Fruit fly (Drosophila melanogaster) whole organism, embryonic: ENCODE data around the gene sxe2.
A peak's percentile ranks its signal among the peaks of the same experiment; 100 is the strongest.

Experiments used
- Awh ChIP-seq: fragments of 200-800 bp; sonication (Bioruptor generic); IDR thresholded peaks from 2 replicates; pipeline ENCODE4, ENCODE4 v1.3.6; 2022; ENCODE audit warnings: missing biosample characterization, missing genetic modification characterization
- CG11723 ChIP-seq: fragments of 200-800 bp; sonication (Bioruptor generic); optimal IDR thresholded peaks from 2 replicates; lab custom pipeline; 2017; ENCODE audit warnings: missing biosample characterization, mild to moderate bottlenecking, missing genetic modification characterization
- CG12219 ChIP-seq: fragments of 200-800 bp; sonication (Bioruptor generic); optimal IDR thresholded peaks from 3 replicates; lab custom pipeline; 2018; ENCODE audit warnings: missing biosample characterization, mild to moderate bottlenecking, missing genetic modification characterization
- CG12744 ChIP-seq: fragments of 200-800 bp; sonication (Bioruptor generic); optimal IDR thresholded peaks from 2 replicates; lab custom pipeline; 2016; ENCODE audit warnings: missing biosample characterization, missing genetic modification characterization
- CG12769 ChIP-seq: fragments of 200-800 bp; sonication (Bioruptor generic); optimal IDR thresholded peaks from 2 replicates; lab custom pipeline; 2019; ENCODE audit warnings: missing biosample characterization, mild to moderate bottlenecking, missing genetic modification characterization, moderate library complexity
- CG13123 ChIP-seq: fragments of 200-800 bp; sonication (Bioruptor generic); optimal IDR thresholded peaks from 2 replicates; lab custom pipeline; 2016; ENCODE audit warnings: missing biosample characterization, missing genetic modification characterization
- CG15011 ChIP-seq: fragments of 200-800 bp; sonication (Bioruptor generic); optimal IDR thresholded peaks from 3 replicates; lab custom pipeline; 2018; ENCODE audit warnings: missing biosample characterization, mild to moderate bottlenecking, missing genetic modification characterization
- CG1529 ChIP-seq: fragments of 200-800 bp; sonication (Bioruptor generic); optimal IDR thresholded peaks from 3 replicates; lab custom pipeline; 2018; ENCODE audit warnings: missing biosample characterization, missing genetic modification characterization
- CG1603 ChIP-seq: fragments of 200-800 bp; sonication (Bioruptor generic); optimal IDR thresholded peaks from 2 replicates; lab custom pipeline; 2019; ENCODE audit warnings: missing biosample characterization, mild to moderate bottlenecking, missing genetic modification characterization, moderate library complexity
- CG17328 ChIP-seq: fragments of 200-800 bp; sonication (Bioruptor generic); IDR thresholded peaks from 2 replicates; pipeline ENCODE4 v1.3.6; 2022; ENCODE audit warnings: missing biosample characterization, missing genetic modification characterization
- CG18599 ChIP-seq: fragments of 200-800 bp; sonication (Bioruptor generic); optimal IDR thresholded peaks from 3 replicates; lab custom pipeline; 2017; ENCODE audit warnings: missing biosample characterization, missing genetic modification characterization, mild to moderate bottlenecking, moderate library complexity, missing genetic modification reagents
- CG32767 ChIP-seq: fragments of 200-800 bp; sonication (Bioruptor generic); IDR thresholded peaks from 2 replicates; pipeline ENCODE4 v1.3.6; 2022; ENCODE audit warnings: missing biosample characterization, missing genetic modification characterization
- CG4328 ChIP-seq: fragments of 200-800 bp; sonication (Bioruptor generic); optimal IDR thresholded peaks from 3 replicates; lab custom pipeline; 2017; ENCODE audit warnings: missing biosample characterization, missing genetic modification reagents, missing genetic modification characterization
- CG4360 ChIP-seq: fragments of 200-800 bp; sonication (Bioruptor generic); IDR thresholded peaks from 2 replicates; pipeline ENCODE4 v1.3.6; 2022; ENCODE audit warnings: missing biosample characterization, missing genetic modification characterization
- CG6765 ChIP-seq: fragments of 200-800 bp; sonication (Bioruptor generic); optimal IDR thresholded peaks from 3 replicates; lab custom pipeline; 2017; ENCODE audit warnings: missing biosample characterization, mild to moderate bottlenecking, missing genetic modification characterization
- CG6813 ChIP-seq: fragments of 200-800 bp; sonication (Bioruptor generic); optimal IDR thresholded peaks from 2 replicates; lab custom pipeline; 2017; ENCODE audit warnings: missing biosample characterization, missing genetic modification characterization, mild to moderate bottlenecking, moderate library complexity, missing genetic modification reagents
- CG7556 ChIP-seq: fragments of 200-800 bp; sonication (Bioruptor generic); optimal IDR thresholded peaks from 2 replicates; lab custom pipeline; 2017; ENCODE audit warnings: missing biosample characterization, mild to moderate bottlenecking, missing genetic modification characterization
- CG7963 ChIP-seq: fragments of 200-800 bp; sonication (Bioruptor generic); IDR thresholded peaks from 3 replicates; pipeline ENCODE4 v1.3.6; 2022; ENCODE audit warnings: missing biosample characterization, missing genetic modification characterization; ENCODE audit not compliant: partially characterized antibody
- CG8478 ChIP-seq: fragments of >200 bp; optimal IDR thresholded peaks from 2 replicates; lab custom pipeline; 2018
- Doc3 ChIP-seq: fragments of 200-800 bp; sonication (Bioruptor generic); IDR thresholded peaks from 3 replicates; pipeline ENCODE4 v1.3.6; 2022; ENCODE audit warnings: missing biosample characterization, missing genetic modification characterization; ENCODE audit not compliant: partially characterized antibody
- E2f1 ChIP-seq: fragments of 200-800 bp; sonication (Bioruptor generic); IDR thresholded peaks from 2 replicates; pipeline ENCODE4 v1.3.6; 2022; ENCODE audit warnings: missing biosample characterization, missing genetic modification characterization
- Fer3 ChIP-seq: fragments of 200-800 bp; sonication (Bioruptor generic); optimal IDR thresholded peaks from 2 replicates; lab custom pipeline; 2018; ENCODE audit warnings: missing biosample characterization, mild to moderate bottlenecking, missing genetic modification characterization, moderate library complexity
- GATAe ChIP-seq: fragments of 200-800 bp; sonication (Bioruptor generic); conservative IDR thresholded peaks from 2 replicates; pipeline ENCODE4 v1.3.6; 2022; ENCODE audit warnings: missing biosample characterization, missing genetic modification characterization
- H15 ChIP-seq: fragments of 200-800 bp; sonication (Bioruptor generic); IDR thresholded peaks from 3 replicates; pipeline ENCODE4 v1.3.6; 2022; ENCODE audit warnings: missing biosample characterization, missing genetic modification characterization
- Jarid2 ChIP-seq: fragments of 200-800 bp; sonication (Bioruptor generic); optimal IDR thresholded peaks from 3 replicates; lab custom pipeline; 2017; ENCODE audit warnings: mild to moderate bottlenecking, missing biosample characterization, missing genetic modification reagents, missing genetic modification characterization
- Lim3 ChIP-seq: fragments of 200-800 bp; sonication (Bioruptor generic); IDR thresholded peaks from 2 replicates; pipeline ENCODE4 v1.3.6; 2022; ENCODE audit warnings: missing biosample characterization, missing genetic modification characterization
- Med ChIP-seq: fragments of 200-800 bp; sonication (Bioruptor generic); peaks from one replicate; lab custom pipeline; 2016; ENCODE audit warnings: missing biosample characterization, missing genetic modification characterization, mild to moderate bottlenecking, inconsistent platforms, moderate library complexity
- Ravus ChIP-seq: fragments of 200-800 bp; sonication (Bioruptor generic); IDR thresholded peaks from 2 replicates; pipeline ENCODE4 v1.3.6; 2022; ENCODE audit warnings: missing biosample characterization, missing genetic modification characterization
- Stat92E ChIP-seq, 3 experiments: fragments of >200 bp in 2 of 3; fragments of 200-800 bp in 1 of 3; sonication (Bioruptor generic) in 1 of 3; optimal IDR thresholded peaks; 2 replicates each; lab custom pipeline; 2017 to 2019; ENCODE audit warnings: missing biosample characterization in 3 of 3, missing genetic modification characterization in 3 of 3, mild to moderate bottlenecking in 1 of 3, moderate library complexity in 1 of 3
- Tbp ChIP-seq: fragments of >200 bp; optimal IDR thresholded peaks from 2 replicates; lab custom pipeline; 2018; ENCODE audit warnings: missing biosample characterization, missing genetic modification characterization
- Usf ChIP-seq: fragments of 200-800 bp; sonication (Bioruptor generic); optimal IDR thresholded peaks from 2 replicates; lab custom pipeline; 2017; ENCODE audit warnings: missing genotype, missing biosample characterization, missing genetic modification characterization
- Xrp1 ChIP-seq: fragments of 200-800 bp; sonication (Bioruptor generic); IDR thresholded peaks from 2 replicates; pipeline ENCODE4 v1.3.6; 2022; ENCODE audit warnings: missing biosample characterization, missing genetic modification characterization
- bbx ChIP-seq: fragments of 200-800 bp; sonication (Bioruptor generic); IDR thresholded peaks from 2 replicates; pipeline ENCODE4 v1.3.6; 2022; ENCODE audit warnings: missing biosample characterization, missing genetic modification characterization; ENCODE audit not compliant: partially characterized antibody
- cg ChIP-seq: fragments of 200-800 bp; sonication (Bioruptor generic); optimal IDR thresholded peaks from 3 replicates; lab custom pipeline; 2019; ENCODE audit warnings: missing biosample characterization, mild to moderate bottlenecking, missing genetic modification characterization, moderate library complexity
- cwo ChIP-seq: fragments of 200-800 bp; sonication (Bioruptor generic); optimal IDR thresholded peaks from 3 replicates; lab custom pipeline; 2017; ENCODE audit warnings: missing biosample characterization, missing genetic modification characterization, mild to moderate bottlenecking, moderate library complexity, missing genetic modification reagents
- gce ChIP-seq: fragments of 200-800 bp; sonication (Bioruptor generic); IDR thresholded peaks from 3 replicates; pipeline ENCODE4 v1.3.6; 2022; ENCODE audit warnings: missing biosample characterization, missing genetic modification characterization
- kah ChIP-seq: fragments of 200-800 bp; sonication (Bioruptor generic); optimal IDR thresholded peaks from 2 replicates; lab custom pipeline; 2018; ENCODE audit warnings: missing biosample characterization, mild to moderate bottlenecking, missing genetic modification characterization
- lov ChIP-seq, 2 experiments: fragments of 200-800 bp in 1 of 2; fragments of >200 bp in 1 of 2; sonication (Bioruptor generic) in 1 of 2; IDR thresholded peaks in 1 of 2; optimal IDR thresholded peaks in 1 of 2; 2 replicates in 1 of 2; 3 replicates in 1 of 2; pipeline versions ENCODE4 v1.3.6 to Lab custom; 2017 to 2022; ENCODE audit warnings: missing biosample characterization in 1 of 2, missing genetic modification characterization in 1 of 2
- nmo ChIP-seq: fragments of 200-800 bp; sonication (Bioruptor generic); optimal IDR thresholded peaks from 2 replicates; lab custom pipeline; 2018; ENCODE audit warnings: missing biosample characterization, mild to moderate bottlenecking, missing genetic modification characterization, moderate library complexity
- nom ChIP-seq: fragments of 200-800 bp; sonication (Bioruptor generic); optimal IDR thresholded peaks from 2 replicates; lab custom pipeline; 2017; ENCODE audit warnings: missing biosample characterization, missing genetic modification characterization, mild to moderate bottlenecking, moderate library complexity, missing genetic modification reagents
- rib ChIP-seq: fragments of 200-800 bp; sonication (Bioruptor generic); IDR thresholded peaks from 2 replicates; pipeline ENCODE4 v1.3.6; 2022; ENCODE audit warnings: missing biosample characterization, missing genetic modification characterization
- ro ChIP-seq: fragments of 200-800 bp; sonication (Bioruptor generic); IDR thresholded peaks from 2 replicates; pipeline ENCODE4 v1.3.6; 2022; ENCODE audit warnings: missing biosample characterization, missing genetic modification characterization
- slp2 ChIP-seq: fragments of 200-800 bp; sonication (Bioruptor generic); optimal IDR thresholded peaks from 2 replicates; lab custom pipeline; 2016; ENCODE audit warnings: missing biosample characterization, missing genetic modification characterization
- sug ChIP-seq: fragments of 200-800 bp; optimal IDR thresholded peaks from 2 replicates; lab custom pipeline; 2019; ENCODE audit warnings: missing biosample characterization, mild to moderate bottlenecking, missing genetic modification characterization, moderate library complexity
- tin ChIP-seq: fragments of 200-800 bp; sonication (Bioruptor generic); optimal IDR thresholded peaks from 3 replicates; lab custom pipeline; 2016; ENCODE audit warnings: missing biosample characterization, missing genetic modification characterization
- tio ChIP-seq: fragments of 200-800 bp; sonication (Bioruptor generic); optimal IDR thresholded peaks from 2 replicates; lab custom pipeline; 2017; ENCODE audit warnings: missing biosample characterization, missing genetic modification characterization, inconsistent platforms
- tup ChIP-seq: fragments of 200-800 bp; sonication (Bioruptor generic); optimal IDR thresholded peaks from 2 replicates; lab custom pipeline; 2016; ENCODE audit warnings: missing biosample characterization, mild to moderate bottlenecking, missing genetic modification characterization, moderate library complexity
- vvl ChIP-seq: fragments of 200-800 bp; sonication (Bioruptor generic); IDR thresholded peaks from 2 replicates; pipeline ENCODE4 v1.3.6; 2022; ENCODE audit warnings: missing biosample characterization, missing genetic modification characterization
- zen2 ChIP-seq: fragments of 200-800 bp; sonication (Bioruptor generic); IDR thresholded peaks from 3 replicates; pipeline ENCODE4 v1.3.6; 2022; ENCODE audit warnings: missing biosample characterization, missing genetic modification characterization; ENCODE audit not compliant: partially characterized antibody

sxe2 gene

DNA sequence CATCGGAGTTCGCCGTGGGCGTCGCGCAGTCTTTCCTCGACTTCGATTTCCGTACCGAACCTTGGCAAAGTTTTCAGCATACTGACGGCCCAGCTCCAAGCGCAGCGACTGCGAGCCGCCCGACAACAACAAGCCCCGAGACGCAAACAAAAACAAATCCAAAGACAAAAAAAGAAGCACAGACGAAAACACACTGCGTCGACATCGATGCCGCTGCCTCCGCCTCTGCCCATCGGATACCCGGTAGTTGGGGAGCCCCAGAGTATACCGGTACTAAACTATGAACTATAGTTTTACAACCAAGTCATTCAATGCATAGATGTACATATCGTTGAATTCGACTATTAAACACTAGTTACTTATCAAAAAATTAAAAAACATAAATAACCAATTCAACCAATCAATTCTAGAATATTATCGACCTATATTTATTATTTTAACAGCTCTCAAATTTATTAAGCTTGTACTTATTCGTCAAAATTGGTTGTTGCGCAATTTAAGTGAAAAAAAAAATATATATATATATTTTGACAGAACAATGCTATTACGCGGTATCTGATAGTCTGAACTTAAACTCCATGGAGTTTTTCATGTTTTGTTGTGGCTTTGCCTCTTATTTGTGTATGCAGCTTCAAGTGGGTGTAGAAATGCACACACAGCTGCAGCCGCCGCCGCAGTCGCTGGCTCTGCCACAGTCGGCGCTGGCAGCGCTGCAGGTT is 10.5 kb downstream of the sxe2 start (continued):
- TF ChIP-seq CG18599: peak; percentile 67
- peak; percentile 63 for TF ChIP-seq Xrp1
- peak; percentile 68 for TF ChIP-seq Med
- peak; percentile 77 for TF ChIP-seq CG11723
- no peak for TF ChIP-seq Tbp (GFP tag; lab: Kevin White, UChicago)
- no peak for TF ChIP-seq zen2 (GFP tag; lab: Robert Waterston, UW)
- TF ChIP-seq ro: peak; percentile 11; the same call in 1 of the 2 replicates
- TF ChIP-seq Stat92E (GFP tag; optimal IDR thresholded peaks at IDR 0.05; lab: Kevin White, UChicago): peak in 1 of 3 experiments; percentile 77
- peak; percentile 93 for TF ChIP-seq nmo
- TF ChIP-seq bbx (GFP tag; lab: Robert Waterston, UW): 0 out of 2 replicates have a peak, but pooled peaks have one; percentile 43
- peak; percentile 20 for TF ChIP-seq cg (GFP tag; lab: Kevin White, UChicago)
- TF ChIP-seq Fer3 (tag; lab: Kevin White, UChicago): peak; percentile 40
- TF ChIP-seq CG13123 (GFP tag; lab: Kevin White, UChicago): peak; percentile 59
- peak; percentile 54 for TF ChIP-seq CG4328
- TF ChIP-seq CG1529: peak; percentile 85
- TF ChIP-seq GATAe (GFP tag; lab: Robert Waterston, UW): no peak
- no peak for TF ChIP-seq gce (GFP tag; lab: Robert Waterston, UW)
- TF ChIP-seq CG17328: no peak
- peak; percentile 59 for TF ChIP-seq Usf (GFP tag; lab: Kevin White, UChicago)
- TF ChIP-seq kah (GFP tag; lab: Kevin White, UChicago): peak; percentile 69
- 0 out of 2 replicates have a peak, but pooled peaks have one; percentile 47 for TF ChIP-seq Awh (GFP tag; lab: Robert Waterston, UW)
- TF ChIP-seq Lim3 (GFP tag; lab: Robert Waterston, UW): no peak
- TF ChIP-seq CG6765 (GFP tag; lab: Kevin White, UChicago): peak; percentile 28
- TF ChIP-seq tin (GFP tag; lab: Kevin White, UChicago): peak; percentile 77
- peak; percentile 32 for TF ChIP-seq CG12219 (GFP tag; lab: Kevin White, UChicago)
- peak; percentile 57 for TF ChIP-seq CG15011 (GFP tag; lab: Kevin White, UChicago)
- no peak for TF ChIP-seq Doc3 (GFP tag; lab: Robert Waterston, UW)
- TF ChIP-seq nom (GFP tag; lab: Kevin White, UChicago): peak; percentile 64
- TF ChIP-seq H15 (GFP tag; lab: Robert Waterston, UW): 0 out of 3 replicates have a peak, but pooled peaks have one; percentile 40
- TF ChIP-seq Jarid2 (GFP tag; lab: Kevin White, UChicago): peak; percentile 26
- TF ChIP-seq CG7556 (GFP tag; lab: Kevin White, UChicago): peak; percentile 93
- TF ChIP-seq CG6813 (GFP tag; lab: Kevin White, UChicago): peak; percentile 58
- peak; percentile 47 for TF ChIP-seq CG1603
- peak; percentile 39; the same call in 1 of the 2 replicates for TF ChIP-seq E2f1 (GFP tag; lab: Robert Waterston, UW)
- peak; percentile 82 for TF ChIP-seq CG4360 (GFP tag; lab: Robert Waterston, UW)
- peak; percentile 83 for TF ChIP-seq tio (GFP tag; lab: Kevin White, UChicago)
- TF ChIP-seq, all 482 proteins: peak for 226

DNA sequence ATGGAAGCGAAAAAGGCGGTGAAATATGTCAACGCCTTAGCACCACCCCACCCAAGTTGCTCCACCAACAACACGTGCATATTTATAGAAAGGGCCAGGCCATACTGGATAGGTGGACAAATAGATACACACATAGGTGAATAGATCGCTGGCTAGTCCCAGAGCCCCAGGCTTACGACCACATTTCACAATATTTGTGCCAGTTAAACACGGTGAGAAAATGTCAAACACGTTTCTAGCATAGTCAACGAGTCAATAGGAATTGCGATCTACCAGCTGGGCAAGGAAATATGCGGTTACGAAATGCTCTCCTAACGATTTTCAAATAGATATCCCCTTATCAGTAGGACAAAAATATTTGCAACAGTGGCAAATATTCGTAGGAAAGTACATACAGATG is 11.2 kb downstream of the sxe2 start:
- no peak for TF ChIP-seq CG1603
- peak; percentile 58 for TF ChIP-seq CG12769 (tag; lab: Kevin White, UChicago)
- TF ChIP-seq CG7963: no peak
- no peak for TF ChIP-seq slp2 (GFP tag; lab: Kevin White, UChicago)
- TF ChIP-seq CG12744 (GFP tag; lab: Kevin White, UChicago): no peak
- no peak for TF ChIP-seq cwo (GFP tag; lab: Kevin White, UChicago)
- TF ChIP-seq CG8478 (lab: Kevin White, UChicago): no peak
- TF ChIP-seq vvl (GFP tag; lab: Robert Waterston, UW): 0 out of 2 replicates have a peak, but pooled peaks have one; percentile 5
- TF ChIP-seq rib: 0 out of 2 replicates have a peak, but pooled peaks have one; percentile 29
- TF ChIP-seq Ravus (GFP tag; lab: Robert Waterston, UW): no peak
- TF ChIP-seq lov (optimal IDR thresholded peaks at IDR 0.05; lab: Kevin White, UChicago): no peak
- no peak for TF ChIP-seq lov (GFP tag; IDR thresholded peaks at IDR 0.05; lab: Robert Waterston, UW)
- TF ChIP-seq CG32767: peak; percentile 25; the same call in 1 of the 2 replicates
- TF ChIP-seq gce (GFP tag; lab: Robert Waterston, UW): no peak
- TF ChIP-seq tup (GFP tag; lab: Kevin White, UChicago): no peak
- no peak for TF ChIP-seq sug (tag; lab: Kevin White, UChicago)
